Worm (Caenorhabditis elegans) whole organism, mixed stage, embryonic: Measurements from ENCODE around the gene C08F11.3.

Experiments used
- M03D4.4 ChIP-seq: sonication (generic microtip); optimal IDR thresholded peaks from 2 replicates; lab custom pipeline; 2017; ENCODE audit warnings: mild to moderate bottlenecking, missing genetic modification characterization, missing compliant biosample characterization
- bed-3 ChIP-seq: fragments of 200-800 bp; sonication (Bioruptor generic); optimal IDR thresholded peaks from 3 replicates; lab custom pipeline; 2018; ENCODE audit warnings: mild to moderate bottlenecking, missing genetic modification characterization, moderate library complexity, missing compliant biosample characterization
- blmp-1 ChIP-seq: fragments of 150-350 bp; optimal IDR thresholded peaks from 2 replicates; lab custom pipeline; 2014; ENCODE audit warnings: missing biosample characterization, missing genetic modification characterization
- ceh-39 ChIP-seq: fragments of 150-350 bp; optimal IDR thresholded peaks from 2 replicates; lab custom pipeline; 2014; ENCODE audit warnings: missing biosample characterization, missing genetic modification characterization
- ceh-43 ChIP-seq: fragments of 200-800 bp; sonication (Bioruptor generic); optimal IDR thresholded peaks from 2 replicates; lab custom pipeline; 2018; ENCODE audit warnings: mild to moderate bottlenecking, missing genetic modification characterization, moderate library complexity, missing compliant biosample characterization
- ceh-83 ChIP-seq: fragments of 200-800 bp; sonication (Bioruptor generic); optimal IDR thresholded peaks from 2 replicates; lab custom pipeline; 2018; ENCODE audit warnings: mild to moderate bottlenecking, missing genetic modification characterization, missing compliant biosample characterization
- cnd-1 ChIP-seq: fragments of 200-800 bp; sonication (Bioruptor generic); optimal IDR thresholded peaks from 2 replicates; lab custom pipeline; 2018; ENCODE audit warnings: mild to moderate bottlenecking, missing genetic modification characterization, missing compliant biosample characterization
- drap-1 ChIP-seq: fragments of 200-800 bp; sonication (Bioruptor generic); optimal IDR thresholded peaks from 3 replicates; lab custom pipeline; 2018; ENCODE audit warnings: mild to moderate bottlenecking, missing genetic modification characterization, missing compliant biosample characterization
- elt-1 ChIP-seq: sonication (generic microtip); optimal IDR thresholded peaks from 2 replicates; lab custom pipeline; 2017; ENCODE audit warnings: missing genetic modification characterization, mild to moderate bottlenecking, missing compliant biosample characterization, antibody characterized with exemption, moderate library complexity, borderline replicate concordance; ENCODE audit not compliant: insufficient read depth
- elt-3 ChIP-seq: fragments of 150-350 bp; optimal IDR thresholded peaks from 2 replicates; lab custom pipeline; 2014; ENCODE audit warnings: missing biosample characterization, missing genetic modification characterization
- ham-2 ChIP-seq: fragments of 200-800 bp; sonication (Bioruptor generic); optimal IDR thresholded peaks from 2 replicates; lab custom pipeline; 2018; ENCODE audit warnings: mild to moderate bottlenecking, missing genetic modification characterization, missing compliant biosample characterization
- hlh-1 ChIP-seq: fragments of 150-350 bp; optimal IDR thresholded peaks from 2 replicates; lab custom pipeline; 2014; ENCODE audit warnings: missing biosample characterization, missing genetic modification reagents, missing genetic modification characterization
- lin-13 ChIP-seq: fragments of 150-350 bp; optimal IDR thresholded peaks from 2 replicates; lab custom pipeline; 2014; ENCODE audit warnings: missing biosample characterization, missing genetic modification characterization
- lin-32 ChIP-seq: fragments of 200-800 bp; sonication (Bioruptor generic); optimal IDR thresholded peaks from 2 replicates; lab custom pipeline; 2018; ENCODE audit warnings: mild to moderate bottlenecking, missing genetic modification characterization, missing compliant biosample characterization
- lsy-2 ChIP-seq: fragments of 150-350 bp; optimal IDR thresholded peaks from 2 replicates; lab custom pipeline; 2014; ENCODE audit warnings: missing biosample characterization, missing genetic modification characterization
- mab-5 ChIP-seq: fragments of 150-350 bp; optimal IDR thresholded peaks from 2 replicates; lab custom pipeline; 2014; ENCODE audit warnings: missing biosample characterization, missing genetic modification characterization
- mep-1 ChIP-seq: fragments of 150-350 bp; optimal IDR thresholded peaks from 2 replicates; lab custom pipeline; 2017; ENCODE audit warnings: missing biosample characterization, missing genetic modification reagents, missing genetic modification characterization, inconsistent platforms
- mls-2 ChIP-seq: sonication (generic microtip); optimal IDR thresholded peaks from 2 replicates; lab custom pipeline; 2016; ENCODE audit warnings: mild to moderate bottlenecking, missing genetic modification characterization, moderate library complexity, missing compliant biosample characterization
- nhr-12 ChIP-seq: fragments of 150-350 bp; optimal IDR thresholded peaks from 2 replicates; lab custom pipeline; 2014; ENCODE audit warnings: missing biosample characterization, missing genetic modification characterization
- nhr-2 ChIP-seq: fragments of 150-350 bp; optimal IDR thresholded peaks from 2 replicates; lab custom pipeline; 2014; ENCODE audit warnings: missing biosample characterization, missing genetic modification characterization
- nhr-28 ChIP-seq: fragments of 150-350 bp; optimal IDR thresholded peaks from 2 replicates; lab custom pipeline; 2014; ENCODE audit warnings: missing biosample characterization, missing genetic modification characterization
- nhr-76 ChIP-seq: sonication (generic microtip); optimal IDR thresholded peaks from 2 replicates; lab custom pipeline; 2017; ENCODE audit warnings: missing biosample characterization, missing genetic modification characterization
- pha-4 ChIP-seq: fragments of 150-350 bp; optimal IDR thresholded peaks from 2 replicates; lab custom pipeline; 2018; ENCODE audit warnings: missing biosample characterization, missing genetic modification reagents, missing genetic modification characterization
- sem-2 ChIP-seq: fragments of 200-800 bp; sonication (Bioruptor generic); optimal IDR thresholded peaks from 2 replicates; lab custom pipeline; 2018; ENCODE audit warnings: mild to moderate bottlenecking, missing genetic modification characterization, missing compliant biosample characterization
- snpc-4 ChIP-seq: fragments of 150-350 bp; optimal IDR thresholded peaks from 2 replicates; lab custom pipeline; 2014; ENCODE audit warnings: missing biosample characterization, missing genetic modification characterization
- sptf-1 ChIP-seq: sonication (generic microtip); optimal IDR thresholded peaks from 2 replicates; lab custom pipeline; 2017; ENCODE audit warnings: mild to moderate bottlenecking, missing genetic modification characterization, moderate library complexity, missing compliant biosample characterization
- unc-120 ChIP-seq: sonication (generic microtip); optimal IDR thresholded peaks from 2 replicates; lab custom pipeline; 2017; ENCODE audit warnings: missing genetic modification characterization, missing compliant biosample characterization; ENCODE audit not compliant: poor library complexity, severe bottlenecking
- unc-39 ChIP-seq: fragments of 150-350 bp; optimal IDR thresholded peaks from 2 replicates; lab custom pipeline; 2014; ENCODE audit warnings: missing biosample characterization, missing genetic modification characterization
- ztf-11 ChIP-seq: fragments of 150-350 bp; optimal IDR thresholded peaks from 2 replicates; lab custom pipeline; 2014; ENCODE audit warnings: missing biosample characterization, missing genetic modification characterization

C08F11.3 gene

DNA sequence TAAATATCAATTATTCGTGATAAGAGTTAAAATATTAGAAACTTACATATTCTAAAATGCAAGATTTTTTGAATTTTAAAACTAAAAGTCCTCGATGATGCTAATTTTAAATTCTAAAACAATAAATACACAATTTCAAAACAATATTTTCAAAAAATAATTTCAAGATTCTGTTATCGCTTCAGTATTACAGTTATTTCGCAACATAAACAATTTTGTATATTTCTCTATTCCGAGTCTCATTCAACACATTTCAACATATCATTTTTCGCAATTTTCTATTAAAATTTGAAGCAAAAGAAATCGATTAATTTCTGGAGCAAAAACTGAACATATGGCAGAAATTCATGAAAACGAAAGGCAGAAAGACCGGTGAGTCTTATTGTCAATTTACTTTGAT is 13.9 kb downstream of the C08F11.3 start, which contains the start of gene fbxa-98:
fbxa-98 (plus strand) TSS at position 243 of the 400 bp plus-strand sequence.
- TF ChIP-seq lin-13 (tag; lab: Kevin White, UChicago) (no peak), blmp-1 (tag; lab: Kevin White, UChicago) (no peak), sptf-1 (tag; lab: Kevin White, UChicago) (no peak), nhr-28 (tag; lab: Kevin White, UChicago) (no peak), sem-2 (GFP tag; lab: Kevin White, UChicago) (no peak), unc-39 (tag; lab: Kevin White, UChicago) (no peak), drap-1 (GFP tag; lab: Kevin White, UChicago) (no peak), elt-3 (tag; lab: Kevin White, UChicago) (no peak), ceh-39 (no peak), nhr-12 (tag; lab: Kevin White, UChicago) (no peak), unc-120 (tag; lab: Kevin White, UChicago) (no peak), ceh-43 (GFP tag; lab: Kevin White, UChicago) (no peak), hlh-1 (tag; lab: Kevin White, UChicago) (no peak), ceh-83 (GFP tag; lab: Kevin White, UChicago) (no peak), ham-2 (no peak), nhr-76 (tag; lab: Kevin White, UChicago) (no peak), elt-1 (tag; lab: Kevin White, UChicago) (no peak), M03D4.4 (tag; lab: Kevin White, UChicago) (no peak)

DNA sequence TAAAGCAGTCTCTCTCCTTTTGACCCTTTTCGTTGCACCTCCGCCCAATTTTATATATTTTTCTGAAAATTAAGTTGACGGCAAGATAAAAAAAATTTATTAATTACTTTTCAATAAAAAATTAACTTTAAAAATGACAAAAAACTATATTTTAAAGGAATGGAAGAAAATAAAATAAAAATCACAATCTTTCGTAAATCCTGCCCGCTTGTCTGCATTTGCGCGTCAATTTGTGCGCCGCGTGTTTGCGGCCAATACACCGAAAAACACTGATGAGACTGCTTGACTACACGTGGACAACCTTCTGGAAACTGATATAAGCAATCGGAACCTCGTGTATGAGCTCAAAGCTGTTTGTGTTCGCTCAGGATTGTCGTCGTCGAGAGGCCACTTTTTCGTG is 17.7 kb downstream of the C08F11.3 start, which contains the start of gene C08F11.7:
C08F11.7 (plus strand) TSS at position 301 of the 400 bp plus-strand sequence.
- TF ChIP-seq M03D4.4 (tag; lab: Kevin White, UChicago), result no peak
- no peak for TF ChIP-seq bed-3
- no peak for TF ChIP-seq pha-4 (tag; lab: Kevin White, UChicago)
- TF ChIP-seq nhr-12 (tag; lab: Kevin White, UChicago), result no peak
- no peak for TF ChIP-seq sptf-1 (tag; lab: Kevin White, UChicago)
- no peak for TF ChIP-seq snpc-4 (tag; lab: Kevin White, UChicago)
- no peak for TF ChIP-seq cnd-1 (tag; lab: Kevin White, UChicago)
- no peak for TF ChIP-seq lin-32 (GFP tag; lab: Kevin White, UChicago)
- no peak for TF ChIP-seq nhr-76 (tag; lab: Kevin White, UChicago)

DNA sequence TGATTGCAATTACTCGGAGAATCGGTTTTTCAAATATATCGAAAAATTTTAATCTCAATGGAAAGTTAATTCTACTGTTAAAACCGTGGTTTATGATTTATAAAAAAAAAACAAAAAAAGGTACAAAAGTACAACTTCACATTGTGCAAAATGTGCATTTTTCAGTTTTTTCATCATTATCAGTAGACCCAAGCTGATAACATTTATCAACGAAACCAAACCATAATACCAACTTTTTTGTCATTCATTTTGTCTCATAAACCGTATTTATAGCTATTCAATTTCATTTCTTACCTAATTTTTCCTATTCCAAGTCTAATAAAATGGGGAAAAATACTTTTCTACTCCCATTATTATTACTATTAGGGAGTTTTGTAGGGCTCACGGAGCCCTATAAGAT is 19.7 kb downstream of the C08F11.3 start, which contains the start of gene ugt-22:
ugt-22 (plus strand) TSS at position 234 of the 400 bp plus-strand sequence.
- TF ChIP-seq hlh-1 (tag; lab: Kevin White, UChicago), result no peak
- TF ChIP-seq mls-2 (tag; lab: Kevin White, UChicago), result no peak
- TF ChIP-seq ham-2, result no peak
- no peak for TF ChIP-seq snpc-4 (tag; lab: Kevin White, UChicago)
- no peak for TF ChIP-seq mep-1 (tag; lab: Kevin White, UChicago)
- TF ChIP-seq sptf-1 (tag; lab: Kevin White, UChicago), result no peak
- TF ChIP-seq elt-1 (tag; lab: Kevin White, UChicago), result no peak
- no peak for TF ChIP-seq nhr-2 (tag; lab: Kevin White, UChicago)
- no peak for TF ChIP-seq ceh-83 (GFP tag; lab: Kevin White, UChicago)
- TF ChIP-seq bed-3, result no peak
- no peak for TF ChIP-seq ztf-11 (tag; lab: Kevin White, UChicago)
- TF ChIP-seq ceh-43 (GFP tag; lab: Kevin White, UChicago), result no peak
- TF ChIP-seq elt-3 (tag; lab: Kevin White, UChicago), result no peak
- TF ChIP-seq M03D4.4 (tag; lab: Kevin White, UChicago), result no peak

DNA sequence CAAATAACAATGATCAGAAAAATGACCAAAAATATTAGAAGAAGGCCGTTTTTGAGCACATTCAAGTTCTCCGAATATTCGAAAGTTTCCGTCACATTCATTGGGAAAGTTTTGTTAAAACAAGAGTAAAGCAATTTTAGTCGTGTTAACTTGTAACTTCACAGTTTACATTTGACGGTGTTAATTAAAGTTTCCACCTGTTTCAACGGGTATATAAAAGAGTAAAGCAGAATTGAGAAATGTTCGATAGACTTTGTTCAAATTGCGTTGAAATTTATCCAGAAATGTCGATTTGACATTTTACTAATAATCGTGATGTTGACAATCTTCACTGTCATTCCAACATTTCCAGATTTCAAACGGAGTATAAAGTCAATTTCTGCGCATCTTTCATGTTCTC is 26.5 kb downstream of the C08F11.3 start, which contains the start of gene srz-29:
srz-29 (minus strand) TSS at position 101 of the 400 bp plus-strand sequence.
- no peak for TF ChIP-seq sem-2 (GFP tag; lab: Kevin White, UChicago)
- no peak for TF ChIP-seq ham-2
- TF ChIP-seq pha-4 (tag; lab: Kevin White, UChicago), result no peak
- no peak for TF ChIP-seq mab-5 (tag; lab: Kevin White, UChicago)
- TF ChIP-seq snpc-4 (tag; lab: Kevin White, UChicago), result no peak
- no peak for TF ChIP-seq mep-1 (tag; lab: Kevin White, UChicago)
- TF ChIP-seq, all 35 proteins: peak for 0

DNA sequence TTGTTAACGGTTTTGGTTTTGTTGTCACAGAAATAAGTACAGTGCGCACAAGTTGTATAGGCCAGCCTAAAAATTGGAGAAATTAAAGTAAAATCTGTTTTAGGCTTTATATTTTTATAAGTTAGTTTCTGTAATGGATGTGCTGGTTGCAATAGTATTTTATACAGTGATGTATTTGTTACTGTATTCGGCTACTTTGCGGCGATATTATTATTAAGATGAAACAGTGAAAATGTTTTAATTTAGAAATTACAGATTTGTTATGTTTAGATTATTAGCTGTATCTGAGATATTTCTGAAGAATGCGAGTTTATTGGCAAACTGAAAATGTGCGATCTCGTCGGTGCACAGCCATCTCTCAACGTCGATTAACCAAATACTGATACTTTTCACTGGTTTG is 28.3 kb downstream of the C08F11.3 start, which contains the start of gene ule-4:
ule-4 (minus strand) TSS at position 101 of the 400 bp plus-strand sequence.
- TF ChIP-seq ceh-83 (GFP tag; lab: Kevin White, UChicago) (no peak), drap-1 (GFP tag; lab: Kevin White, UChicago) (no peak), nhr-28 (tag; lab: Kevin White, UChicago) (no peak), mab-5 (tag; lab: Kevin White, UChicago) (no peak), ceh-39 (no peak), cnd-1 (tag; lab: Kevin White, UChicago) (no peak), lsy-2 (no peak), lin-32 (GFP tag; lab: Kevin White, UChicago) (no peak), blmp-1 (tag; lab: Kevin White, UChicago) (no peak), elt-1 (tag; lab: Kevin White, UChicago) (no peak), nhr-76 (tag; lab: Kevin White, UChicago) (no peak)
